Fruit fly (Drosophila melanogaster) whole organism, prepupa: ENCODE data around the gene CG31075.
A peak's percentile ranks its signal among the peaks of the same experiment; 100 is the strongest.

Experiments used
- Blimp-1 ChIP-seq: fragments of 200-800 bp; sonication (Bioruptor generic); optimal IDR thresholded peaks from 3 replicates; lab custom pipeline; 2017; ENCODE audit warnings: missing biosample characterization, missing genetic modification characterization, mild to moderate bottlenecking, moderate library complexity, missing genetic modification reagents
- CG10631 ChIP-seq: fragments of 200-800 bp; sonication (Bioruptor generic); optimal IDR thresholded peaks from 2 replicates; lab custom pipeline; 2016; ENCODE audit warnings: missing biosample characterization, missing genetic modification characterization
- CG10669 ChIP-seq: fragments of 200-800 bp; sonication (Bioruptor generic); optimal IDR thresholded peaks from 3 replicates; lab custom pipeline; 2018; ENCODE audit warnings: missing biosample characterization, mild to moderate bottlenecking, missing genetic modification characterization, moderate library complexity
- CG11294 ChIP-seq: fragments of 200-800 bp; sonication (Bioruptor generic); IDR thresholded peaks from 2 replicates; pipeline ENCODE4 v1.3.6; 2022; ENCODE audit warnings: missing biosample characterization, missing genetic modification characterization
- CG11762 ChIP-seq: fragments of 200-800 bp; sonication (Bioruptor generic); optimal IDR thresholded peaks from 3 replicates; lab custom pipeline; 2016; ENCODE audit warnings: missing biosample characterization, missing genetic modification characterization; ENCODE audit not compliant: insufficient read depth
- CG11902 ChIP-seq: fragments of 200-800 bp; sonication (Bioruptor generic); optimal IDR thresholded peaks from 3 replicates; lab custom pipeline; 2016; ENCODE audit warnings: missing biosample characterization, missing genetic modification characterization
- CG1621 ChIP-seq: fragments of 200-800 bp; sonication (Bioruptor generic); optimal IDR thresholded peaks from 3 replicates; lab custom pipeline; 2018; ENCODE audit warnings: missing biosample characterization, mild to moderate bottlenecking, missing genetic modification characterization
- CG16779 ChIP-seq: fragments of 200-800 bp; sonication (Bioruptor generic); optimal IDR thresholded peaks from 3 replicates; lab custom pipeline; 2017; ENCODE audit warnings: missing biosample characterization, mild to moderate bottlenecking, missing genetic modification characterization
- CG3032 ChIP-seq: fragments of 200-800 bp; optimal IDR thresholded peaks from 2 replicates; lab custom pipeline; 2019; ENCODE audit warnings: missing biosample characterization, mild to moderate bottlenecking, missing genetic modification characterization, moderate library complexity
- CG31627 ChIP-seq: fragments of 200-800 bp; sonication (Bioruptor generic); optimal IDR thresholded peaks from 3 replicates; lab custom pipeline; 2016; ENCODE audit warnings: missing biosample characterization, missing genetic modification characterization
- CG32006 ChIP-seq: fragments of 200-800 bp; sonication (Bioruptor generic); optimal IDR thresholded peaks from 3 replicates; lab custom pipeline; 2017; ENCODE audit warnings: missing biosample characterization, mild to moderate bottlenecking, missing genetic modification characterization
- CG34406 ChIP-seq: fragments of 200-800 bp; sonication (Bioruptor generic); optimal IDR thresholded peaks from 3 replicates; lab custom pipeline; 2016; ENCODE audit warnings: missing biosample characterization, missing genetic modification characterization
- CG3919 ChIP-seq: fragments of 200-800 bp; sonication (Bioruptor generic); optimal IDR thresholded peaks from 3 replicates; lab custom pipeline; 2016; ENCODE audit warnings: missing biosample characterization, missing genetic modification characterization
- CG6163 ChIP-seq: fragments of 200-800 bp; sonication (Bioruptor generic); IDR thresholded peaks from 3 replicates; pipeline ENCODE4 v1.3.6; 2022; ENCODE audit warnings: missing biosample characterization, missing genetic modification characterization
- CG6276 ChIP-seq: fragments of 200-800 bp; sonication (Bioruptor generic); optimal IDR thresholded peaks from 2 replicates; lab custom pipeline; 2017; ENCODE audit warnings: missing biosample characterization, mild to moderate bottlenecking, missing genetic modification characterization
- CG6792 ChIP-seq: fragments of 200-800 bp; sonication (Bioruptor generic); optimal IDR thresholded peaks from 3 replicates; lab custom pipeline; 2016; ENCODE audit warnings: missing biosample characterization, missing genetic modification characterization
- CG6808 ChIP-seq: fragments of 200-800 bp; sonication (Bioruptor generic); optimal IDR thresholded peaks from 3 replicates; lab custom pipeline; 2017; ENCODE audit warnings: missing biosample characterization, missing genetic modification characterization, mild to moderate bottlenecking, moderate library complexity, missing genetic modification reagents
- CG6854 ChIP-seq: fragments of 200-800 bp; sonication (Bioruptor generic); optimal IDR thresholded peaks from 2 replicates; lab custom pipeline; 2017; ENCODE audit warnings: missing biosample characterization, mild to moderate bottlenecking, missing genetic modification characterization
- CG8119 ChIP-seq: fragments of 200-800 bp; sonication (Bioruptor generic); IDR thresholded peaks from 3 replicates; pipeline ENCODE4 v1.3.6; 2022; ENCODE audit warnings: missing biosample characterization, missing genetic modification characterization
- CG8319 ChIP-seq: fragments of 200-800 bp; sonication (Bioruptor generic); optimal IDR thresholded peaks from 3 replicates; lab custom pipeline; 2016; ENCODE audit warnings: missing biosample characterization, missing genetic modification characterization
- CG8632 ChIP-seq: fragments of 200-800 bp; sonication (Bioruptor generic); optimal IDR thresholded peaks from 3 replicates; lab custom pipeline; 2016; ENCODE audit warnings: missing biosample characterization, missing genetic modification characterization
- CG9139 ChIP-seq: fragments of 200-800 bp; sonication (Bioruptor generic); optimal IDR thresholded peaks from 3 replicates; lab custom pipeline; 2017; ENCODE audit warnings: missing biosample characterization, mild to moderate bottlenecking, missing genetic modification characterization
- Eip75B ChIP-seq: fragments of 200-800 bp; sonication (Bioruptor generic); optimal IDR thresholded peaks from 3 replicates; lab custom pipeline; 2016; ENCODE audit warnings: missing biosample characterization, missing genetic modification characterization
- Eip78C ChIP-seq: fragments of 200-800 bp; sonication (Bioruptor generic); peaks from one replicate; lab custom pipeline; 2016; ENCODE audit warnings: missing biosample characterization, missing genetic modification characterization
- Eip93F ChIP-seq: fragments of 200-800 bp; sonication (Bioruptor generic); optimal IDR thresholded peaks from 2 replicates; lab custom pipeline; 2016; ENCODE audit warnings: missing biosample characterization, mild to moderate bottlenecking, missing genetic modification characterization
- Ets21C ChIP-seq: fragments of 200-800 bp; sonication (Bioruptor generic); optimal IDR thresholded peaks from 3 replicates; lab custom pipeline; 2016; ENCODE audit warnings: missing biosample characterization, missing genetic modification characterization
- Ets96B ChIP-seq: fragments of 200-800 bp; optimal IDR thresholded peaks from 2 replicates; lab custom pipeline; 2019; ENCODE audit warnings: missing biosample characterization, mild to moderate bottlenecking, missing genetic modification characterization, moderate library complexity
- Gug ChIP-seq: fragments of 200-800 bp; sonication (Bioruptor generic); IDR thresholded peaks from 2 replicates; pipeline ENCODE4 v1.3.6; 2022; ENCODE audit warnings: missing biosample characterization, missing genetic modification characterization
- Hr38 ChIP-seq: sonication (Bioruptor generic); optimal IDR thresholded peaks from 2 replicates; lab custom pipeline; 2016; ENCODE audit warnings: missing biosample characterization, missing genetic modification characterization
- Hr39 ChIP-seq: fragments of 200-800 bp; sonication (Bioruptor generic); optimal IDR thresholded peaks from 2 replicates; lab custom pipeline; 2016; ENCODE audit warnings: missing biosample characterization, missing genetic modification characterization
- Hr4 ChIP-seq: fragments of 200-800 bp; sonication (Bioruptor generic); optimal IDR thresholded peaks from 3 replicates; lab custom pipeline; 2016; ENCODE audit warnings: missing biosample characterization, missing genetic modification characterization
- Met ChIP-seq: fragments of 200-800 bp; sonication (Bioruptor generic); optimal IDR thresholded peaks from 3 replicates; lab custom pipeline; 2016; ENCODE audit warnings: missing biosample characterization, missing genetic modification characterization
- OdsH ChIP-seq: fragments of 200-800 bp; sonication (Bioruptor generic); optimal IDR thresholded peaks from 3 replicates; lab custom pipeline; 2016; ENCODE audit warnings: missing biosample characterization, missing genetic modification characterization
- Smox ChIP-seq: fragments of 200-800 bp; sonication (Bioruptor generic); optimal IDR thresholded peaks from 3 replicates; lab custom pipeline; 2016; ENCODE audit warnings: missing biosample characterization, missing genetic modification characterization
- Sox102F ChIP-seq: fragments of 200-800 bp; sonication (Bioruptor generic); optimal IDR thresholded peaks from 2 replicates; lab custom pipeline; 2016; ENCODE audit warnings: missing biosample characterization, mild to moderate bottlenecking, missing genetic modification characterization
- Sox15 ChIP-seq: fragments of 200-800 bp; sonication (Bioruptor generic); optimal IDR thresholded peaks from 3 replicates; lab custom pipeline; 2016; ENCODE audit warnings: missing biosample characterization, missing genetic modification characterization
- achi ChIP-seq: fragments of 200-800 bp; sonication (Bioruptor generic); optimal IDR thresholded peaks from 3 replicates; lab custom pipeline; 2016; ENCODE audit warnings: missing biosample characterization, missing genetic modification characterization
- acj6 ChIP-seq: fragments of 200-800 bp; sonication (Bioruptor generic); optimal IDR thresholded peaks from 3 replicates; lab custom pipeline; 2016; ENCODE audit warnings: missing biosample characterization, missing genetic modification characterization
- cyc ChIP-seq: fragments of 200-800 bp; sonication (Bioruptor generic); optimal IDR thresholded peaks from 3 replicates; lab custom pipeline; 2016; ENCODE audit warnings: missing biosample characterization, missing genetic modification characterization
- dac ChIP-seq: fragments of 200-800 bp; sonication (Bioruptor generic); optimal IDR thresholded peaks from 2 replicates; lab custom pipeline; 2017; ENCODE audit warnings: missing biosample characterization, mild to moderate bottlenecking, missing genetic modification characterization
- dsx ChIP-seq: fragments of 200-800 bp; optimal IDR thresholded peaks from 3 replicates; lab custom pipeline; 2019; ENCODE audit warnings: missing biosample characterization, mild to moderate bottlenecking, missing genetic modification characterization, moderate library complexity; ENCODE audit not compliant: poor library complexity, severe bottlenecking
- eg ChIP-seq: fragments of 200-800 bp; sonication (Bioruptor generic); IDR thresholded peaks from 3 replicates; pipeline ENCODE4 v1.3.6; 2022; ENCODE audit warnings: missing biosample characterization, missing genetic modification characterization
- esn ChIP-seq: fragments of 200-800 bp; sonication (Bioruptor generic); optimal IDR thresholded peaks from 2 replicates; lab custom pipeline; 2016; ENCODE audit warnings: missing biosample characterization, mild to moderate bottlenecking, missing genetic modification characterization, moderate library complexity
- fd59A ChIP-seq: fragments of 200-800 bp; sonication (Bioruptor generic); optimal IDR thresholded peaks from 2 replicates; lab custom pipeline; 2017; ENCODE audit warnings: missing biosample characterization, mild to moderate bottlenecking, missing genetic modification characterization, missing genetic modification reagents
- fd85E ChIP-seq: fragments of 200-800 bp; sonication (Bioruptor generic); optimal IDR thresholded peaks from 3 replicates; lab custom pipeline; 2016; ENCODE audit warnings: missing biosample characterization, missing genetic modification characterization
- lz ChIP-seq: fragments of 200-800 bp; sonication (Bioruptor generic); optimal IDR thresholded peaks from 3 replicates; lab custom pipeline; 2016; ENCODE audit warnings: missing biosample characterization, missing genetic modification characterization
- pdm3 ChIP-seq: fragments of 200-800 bp; sonication (Bioruptor generic); optimal IDR thresholded peaks from 3 replicates; lab custom pipeline; 2016; ENCODE audit warnings: missing biosample characterization, missing genetic modification characterization
- salr ChIP-seq, 2 experiments: fragments of 200-800 bp; sonication (Bioruptor generic); optimal IDR thresholded peaks; 3 replicates each; lab custom pipeline; 2016 to 2018; ENCODE audit warnings: missing biosample characterization in 2 of 2, missing genetic modification characterization in 2 of 2, mild to moderate bottlenecking in 1 of 2
- spab ChIP-seq: fragments of 200-800 bp; sonication (Bioruptor generic); optimal IDR thresholded peaks from 2 replicates; lab custom pipeline; 2017; ENCODE audit warnings: missing biosample characterization, mild to moderate bottlenecking, missing genetic modification characterization, missing genetic modification reagents
- topi ChIP-seq: fragments of 200-800 bp; sonication (Bioruptor generic); optimal IDR thresholded peaks from 3 replicates; lab custom pipeline; 2016; ENCODE audit warnings: missing biosample characterization, missing genetic modification characterization
- vri ChIP-seq: fragments of 200-800 bp; sonication (Bioruptor generic); optimal IDR thresholded peaks from 3 replicates; lab custom pipeline; 2016; ENCODE audit warnings: missing biosample characterization, mild to moderate bottlenecking, missing genetic modification characterization

CG31075 gene

DNA sequence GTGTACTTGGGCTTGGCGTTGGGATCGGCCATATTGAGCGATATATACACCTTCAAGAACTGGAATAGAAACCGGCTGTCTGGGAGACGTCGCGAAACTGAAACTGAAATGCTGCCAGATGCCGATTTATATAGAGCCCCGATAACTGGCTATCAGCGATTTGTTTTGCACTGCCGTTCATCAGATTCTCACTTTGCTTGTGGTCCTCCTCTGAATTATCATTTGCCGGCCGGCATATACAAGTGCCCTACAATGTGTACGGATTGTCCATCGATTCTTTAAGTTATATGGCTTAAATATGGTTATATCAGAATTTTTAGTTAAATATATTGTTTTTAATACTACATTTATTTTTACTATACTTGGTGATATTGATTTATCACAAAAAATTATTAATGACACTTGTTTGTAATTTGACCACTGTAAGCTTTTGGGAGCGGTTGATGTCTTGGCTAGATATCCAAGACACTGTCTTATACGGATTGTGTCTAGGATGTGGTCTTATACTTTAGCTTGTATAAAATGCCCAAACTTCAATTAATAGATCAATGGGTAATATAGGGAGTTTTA is at the start of gene CG31075:
TSS of gene CG31075 (minus strand) at position 106 of the 570 bp plus-strand sequence.
- TF ChIP-seq Eip75B (GFP tag; lab: Kevin White, UChicago) (peak; percentile 87), CG6792 (GFP tag; lab: Kevin White, UChicago) (peak; percentile 86), Hr38 (GFP tag; lab: Kevin White, UChicago) (no peak), CG32006 (GFP tag; lab: Kevin White, UChicago) (peak; percentile 76), CG3919 (GFP tag; lab: Kevin White, UChicago) (peak; percentile 94), topi (GFP tag; lab: Kevin White, UChicago) (peak; percentile 91), Ets96B (tag; lab: Kevin White, UChicago) (peak; percentile 93), CG8319 (GFP tag; lab: Kevin White, UChicago) (peak; percentile 77), CG10669 (GFP tag; lab: Kevin White, UChicago) (peak; percentile 89), dac (GFP tag; lab: Kevin White, UChicago) (peak; percentile 67), CG16779 (tag; lab: Kevin White, UChicago) (peak; percentile 81), fd85E (GFP tag; lab: Kevin White, UChicago) (peak; percentile 74), pdm3 (peak; percentile 84), Hr39 (GFP tag; lab: Kevin White, UChicago) (peak; percentile 69), CG6276 (GFP tag; lab: Kevin White, UChicago) (no peak), acj6 (GFP tag; lab: Kevin White, UChicago) (peak; percentile 85), CG6854 (GFP tag; lab: Kevin White, UChicago) (peak; percentile 72), CG9139 (GFP tag; lab: Kevin White, UChicago) (peak; percentile 77), OdsH (peak; percentile 86), fd59A (peak; percentile 74), cyc (GFP tag; lab: Kevin White, UChicago) (peak; percentile 92), dsx (GFP tag; lab: Kevin White, UChicago) (peak; percentile 93), salr (GFP tag; optimal IDR thresholded peaks at IDR 0.05; lab: Kevin White, UChicago) (peak; percentile 59 to 66), Blimp-1 (GFP tag; lab: Kevin White, UChicago) (peak; percentile 76), CG3032 (tag; lab: Kevin White, UChicago) (peak; percentile 83), CG31627 (GFP tag; lab: Kevin White, UChicago) (peak; percentile 76), eg (GFP tag; lab: Robert Waterston, UW) (peak; percentile 97), Met (GFP tag; lab: Kevin White, UChicago) (peak; percentile 88), CG10631 (peak; percentile 91), lz (GFP tag; lab: Kevin White, UChicago) (peak; percentile 92), Hr4 (GFP tag; lab: Kevin White, UChicago) (peak; percentile 82), CG8119 (peak; percentile 94), CG8632 (GFP tag; lab: Kevin White, UChicago) (peak; percentile 74), spab (GFP tag; lab: Kevin White, UChicago) (peak; percentile 84), CG11762 (GFP tag; lab: Kevin White, UChicago) (peak; percentile 83), Eip78C (GFP tag; lab: Kevin White, UChicago) (peak; percentile 98), Gug (GFP tag; lab: Robert Waterston, UW) (peak; percentile 97), Sox102F (GFP tag; lab: Kevin White, UChicago) (peak; percentile 88), Sox15 (GFP tag; lab: Kevin White, UChicago) (peak; percentile 41), CG6808 (peak; percentile 86), Smox (peak; percentile 87), CG11902 (GFP tag; lab: Kevin White, UChicago) (peak; percentile 80), CG6163 (GFP tag; lab: Robert Waterston, UW) (peak; percentile 99), CG34406 (GFP tag; lab: Kevin White, UChicago) (peak; percentile 83), vri (peak; percentile 85), CG1621 (tag; lab: Kevin White, UChicago) (peak; percentile 82), Ets21C (GFP tag; lab: Kevin White, UChicago) (peak; percentile 76), CG11294 (peak; percentile 75), Eip93F (GFP tag; lab: Kevin White, UChicago) (peak; percentile 91), esn (GFP tag; lab: Kevin White, UChicago) (peak; percentile 94), achi (GFP tag; lab: Kevin White, UChicago) (peak; percentile 90)
